Worm (Caenorhabditis elegans): ENCODE measurements around the gene R102.10.
"Not testable (repeated sequence)": the region's sequence is repeated elsewhere in the genome, so short reads cannot be mapped to it uniquely, and the experiment has no call there.

The R102.10 gene

ce11 chrIV:10744475-10744874, 39.2 kb downstream of the R102.10 start, which contains the start of gene T25B9.3:
Gene T25B9.3, plus strand, starts transcription at chrIV:10744775.
- TF ChIP-seq tbx-11 (GFP tag; IDR thresholded peaks at IDR 0.05) (no peak), ets-7 (tag; optimal IDR thresholded peaks at IDR 0.05) (no peak), sea-1 (GFP tag; conservative IDR thresholded peaks at IDR 0.05) (no peak), aly-1 (tag; optimal IDR thresholded peaks at IDR 0.05) (no peak), B0310.2 (tag; optimal IDR thresholded peaks at IDR 0.05) (no peak), hmbx-1 (tag; optimal IDR thresholded peaks at IDR 0.05) (no peak), ama-1 (optimal IDR thresholded peaks at IDR 0.05) (no peak), ceh-36 (tag; optimal IDR thresholded peaks at IDR 0.05) (no peak), ceh-13 (GFP tag; optimal IDR thresholded peaks at IDR 0.05) (no peak), flt-1 (GFP tag; IDR thresholded peaks at IDR 0.05) (no peak), tra-4 (tag; optimal IDR thresholded peaks at IDR 0.05) (no peak), scrt-1 (GFP tag; IDR thresholded peaks at IDR 0.05) (no peak), hnd-1 (tag; optimal IDR thresholded peaks at IDR 0.05) (no peak)

ce11 chrIV:10745332-10745731, 40.1 kb downstream of the R102.10 start:
- no peak for TF ChIP-seq ama-1 (optimal IDR thresholded peaks at IDR 0.05)
- TF ChIP-seq ceh-36 (tag; optimal IDR thresholded peaks at IDR 0.05) = peak; percentile 6

- TF ChIP-seq B0310.2 (tag; optimal IDR thresholded peaks at IDR 0.05) = no peak
- no peak for TF ChIP-seq tbx-11 (GFP tag; IDR thresholded peaks at IDR 0.05)
- TF ChIP-seq hmbx-1 (tag; optimal IDR thresholded peaks at IDR 0.05) = no peak
- no peak for TF ChIP-seq hmg-4 (GFP tag; optimal IDR thresholded peaks at IDR 0.05)
- TF ChIP-seq ama-1 (optimal IDR thresholded peaks at IDR 0.05) = no peak
- TF ChIP-seq sea-1 (GFP tag; conservative IDR thresholded peaks at IDR 0.05) = no peak
- TF ChIP-seq ceh-36 (tag; optimal IDR thresholded peaks at IDR 0.05) = no peak
- TF ChIP-seq F13C5.2 (tag; optimal IDR thresholded peaks at IDR 0.05) = no peak
- TF ChIP-seq hnd-1 (tag; optimal IDR thresholded peaks at IDR 0.05) = no peak
These were observed 44.8 kb downstream of the R102.10 start, which contains the start of gene T25B9.1 for ce11 chrIV:10750041-10750440. Gene T25B9.1, minus strand, starts transcription at chrIV:10750141.

ce11 chrIV:10751740-10752139, 46.5 kb downstream of the R102.10 start, which contains the start of gene T25B9.2:
Gene T25B9.2, minus strand, starts transcription at chrIV:10751840.
- not testable (repeated sequence) for TF ChIP-seq pes-1 (GFP tag; IDR thresholded peaks at IDR 0.05); scrt-1 (GFP tag; IDR thresholded peaks at IDR 0.05); sea-1 (GFP tag; conservative IDR thresholded peaks at IDR 0.05)

ce11 chrIV:10754685-10755084, 49.4 kb downstream of the R102.10 start, which contains the start of gene T25B9.5:
Gene T25B9.5, minus strand, starts transcription at chrIV:10754785.
- TF ChIP-seq hmbx-1 (tag; optimal IDR thresholded peaks at IDR 0.05) (no peak), tbx-11 (GFP tag; IDR thresholded peaks at IDR 0.05) (no peak), hnd-1 (tag; optimal IDR thresholded peaks at IDR 0.05) (no peak), pes-1 (GFP tag; IDR thresholded peaks at IDR 0.05) (no peak), ets-7 (tag; optimal IDR thresholded peaks at IDR 0.05) (no peak)

All from whole organism, early embryonic.